Worm (Caenorhabditis elegans) whole organism, L1 larva: ENCODE measurements around the gene Y116A8C.37.

ENCODE experiments used
- ama-1 ChIP-seq: fragments of 150-350 bp; optimal IDR thresholded peaks from 2 replicates; lab custom pipeline; 2014
- egl-27 ChIP-seq, 2 experiments: fragments of 150-350 bp in 1 of 2; sonication (generic microtip); optimal IDR thresholded peaks; 3 replicates each; lab custom pipeline; 2017 to 2018; ENCODE audit warnings: missing biosample characterization in 2 of 2, missing genetic modification characterization in 2 of 2, missing genetic modification reagents in 2 of 2
- nhr-11 ChIP-seq: fragments of 150-350 bp; optimal IDR thresholded peaks from 2 replicates; lab custom pipeline; 2014; ENCODE audit warnings: missing biosample characterization, missing genetic modification characterization
- pax-3 ChIP-seq: fragments of 200-800 bp; sonication (Bioruptor generic); optimal IDR thresholded peaks from 2 replicates; lab custom pipeline; 2018; ENCODE audit warnings: mild to moderate bottlenecking, missing genetic modification characterization, moderate library complexity, missing compliant biosample characterization
- tlp-1 ChIP-seq: fragments of 150-350 bp; optimal IDR thresholded peaks from 2 replicates; lab custom pipeline; 2014; ENCODE audit warnings: missing biosample characterization, missing genetic modification characterization

DNA sequence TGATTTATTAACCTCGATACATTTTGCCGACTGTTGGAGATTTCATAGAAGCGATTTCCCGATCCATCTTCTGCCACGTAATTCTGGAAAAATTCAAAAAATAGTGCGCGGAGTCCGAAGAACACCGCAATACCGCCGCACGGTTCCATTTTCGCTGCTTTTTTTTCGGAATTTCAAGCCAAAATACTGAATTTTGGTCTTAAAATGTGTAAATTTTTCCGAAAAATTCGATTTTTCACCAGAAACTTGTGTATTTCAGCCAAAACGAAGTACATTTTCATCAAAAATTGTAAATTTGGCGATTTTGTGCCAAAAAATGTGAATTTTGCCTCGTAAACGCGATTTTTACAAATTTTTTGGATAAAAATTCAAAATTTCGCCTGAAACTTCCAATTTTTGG lies 27.8 kb downstream of the Y116A8C.37 start:
- no peak for TF ChIP-seq nhr-11
- TF ChIP-seq tlp-1 (tag; lab: Kevin White, UChicago), result no peak
- no peak for TF ChIP-seq ama-1
- no peak for TF ChIP-seq egl-27 (tag; optimal IDR thresholded peaks at IDR 0.05; lab: Kevin White, UChicago)
- TF ChIP-seq pax-3, result no peak
